Fruit fly (Drosophila melanogaster): ENCODE measurements around the gene jvl.
A peak's percentile ranks its signal among the peaks of the same experiment; 100 is the strongest.

- TF ChIP-seq lz (GFP tag; optimal IDR thresholded peaks at IDR 0.05): peak; percentile 18
- no peak for TF ChIP-seq CG10631 (GFP tag; optimal IDR thresholded peaks at IDR 0.05)
- no peak for TF ChIP-seq Blimp-1 (GFP tag; optimal IDR thresholded peaks at IDR 0.05)
- no peak for TF ChIP-seq net (GFP tag; optimal IDR thresholded peaks at IDR 0.05)
- peak; percentile 51 for TF ChIP-seq topi (GFP tag; optimal IDR thresholded peaks at IDR 0.05)
Observed at dm6 chr3R:14731061-14731780, 10.2 kb upstream of the jvl start, which contains the start of gene CG7530.

Data from whole organism, prepupa.